Fruit fly (Drosophila melanogaster): ENCODE results near the gene step.

step gene

dm6 chr2L:21786991-21787390 is 29.7 kb upstream of the step start (continued):
- TF ChIP-seq CG1832 (GFP tag; optimal IDR thresholded peaks at IDR 0.05) = no peak
- no peak for TF ChIP-seq Trl (optimal IDR thresholded peaks at IDR 0.05)
- peak; percentile 59 for TF ChIP-seq Trl (GFP tag; optimal IDR thresholded peaks at IDR 0.05)
- no peak for TF ChIP-seq sc (optimal IDR thresholded peaks at IDR 0.05)
- TF ChIP-seq sc (GFP tag; optimal IDR thresholded peaks at IDR 0.05) = peak; percentile 5
- peak; percentile 64 for TF ChIP-seq Sox102F (GFP tag; optimal IDR thresholded peaks at IDR 0.05)
- peak; percentile 26 for TF ChIP-seq CG9609 (GFP tag; optimal IDR thresholded peaks at IDR 0.05)
- TF ChIP-seq sima (GFP tag; optimal IDR thresholded peaks at IDR 0.05) = no peak
- TF ChIP-seq CG9727 (GFP tag; optimal IDR thresholded peaks at IDR 0.05) = peak; percentile 61
- TF ChIP-seq Oli (tag; optimal IDR thresholded peaks at IDR 0.05) = peak; percentile 56
- TF ChIP-seq CG17829 (tag; optimal IDR thresholded peaks at IDR 0.05) = peak; percentile 34
- no peak for TF ChIP-seq CG8290 (GFP tag; optimal IDR thresholded peaks at IDR 0.05)
- peak in 1 of 2 experiments; percentile 54 for TF ChIP-seq CG8290 (tag; optimal IDR thresholded peaks at IDR 0.05)
- no peak for TF ChIP-seq aop (GFP tag; IDR thresholded peaks at IDR 0.05)
- TF ChIP-seq CG9932 (GFP tag; IDR thresholded peaks at IDR 0.05) = peak; percentile 64
- TF ChIP-seq CG9437 (GFP tag; optimal IDR thresholded peaks at IDR 0.05) = no peak
- no peak for TF ChIP-seq MBD-R2 (GFP tag; IDR thresholded peaks at IDR 0.05)
- peak; percentile 93 for TF ChIP-seq Med (GFP tag)
- peak; percentile 41 for TF ChIP-seq nau (GFP tag; optimal IDR thresholded peaks at IDR 0.05)
- TF ChIP-seq CG18262 (tag; optimal IDR thresholded peaks at IDR 0.05) = peak; percentile 62
- TF ChIP-seq Sry-δ (GFP tag; optimal IDR thresholded peaks at IDR 0.05) = no peak
- TF ChIP-seq CG12071 (GFP tag; optimal IDR thresholded peaks at IDR 0.05) = peak; percentile 20
- no peak for TF ChIP-seq gcm2 (GFP tag; optimal IDR thresholded peaks at IDR 0.05)
- TF ChIP-seq D19A (tag; optimal IDR thresholded peaks at IDR 0.05) = peak; percentile 57
- no peak for TF ChIP-seq CG13123 (GFP tag; optimal IDR thresholded peaks at IDR 0.05)
- TF ChIP-seq CG17359 (tag; optimal IDR thresholded peaks at IDR 0.05) = peak; percentile 67
- no peak for TF ChIP-seq Elba2 (GFP tag; optimal IDR thresholded peaks at IDR 0.05)
- no peak for TF ChIP-seq CG6791 (GFP tag; IDR thresholded peaks at IDR 0.05; ENCODE audit: partially characterized antibody)
- no peak for TF ChIP-seq her (GFP tag; optimal IDR thresholded peaks at IDR 0.05)
- peak; percentile 44; the same call in 1 of the 2 replicates for TF ChIP-seq E2f1 (GFP tag; IDR thresholded peaks at IDR 0.05)
- peak; percentile 65 for TF ChIP-seq CG14441 (GFP tag; IDR thresholded peaks at IDR 0.05)
- TF ChIP-seq br (optimal IDR thresholded peaks at IDR 0.05) = no peak
- TF ChIP-seq sisA (GFP tag; IDR thresholded peaks at IDR 0.05) = peak; percentile 77
- TF ChIP-seq bcd (GFP tag; optimal IDR thresholded peaks at IDR 0.05) = peak; percentile 54
- TF ChIP-seq CG2202 (tag; optimal IDR thresholded peaks at IDR 0.05) = peak; percentile 17
- peak; percentile 34; the same call in 1 of the 3 replicates for TF ChIP-seq CG14050 (GFP tag; IDR thresholded peaks at IDR 0.05)
- peak; percentile 21 for TF ChIP-seq Dek (tag; optimal IDR thresholded peaks at IDR 0.05)
- TF ChIP-seq Six4 (GFP tag; optimal IDR thresholded peaks at IDR 0.05) = peak; percentile 6
- TF ChIP-seq pho (GFP tag; optimal IDR thresholded peaks at IDR 0.05) = peak; percentile 45
- peak; percentile 17 for TF ChIP-seq Mad (GFP tag; optimal IDR thresholded peaks at IDR 0.05)
- TF ChIP-seq trem (tag; optimal IDR thresholded peaks at IDR 0.05) = no peak
- peak; percentile 19 for TF ChIP-seq CG4424 (GFP tag; optimal IDR thresholded peaks at IDR 0.05)
- no peak for TF ChIP-seq Gsc (GFP tag; IDR thresholded peaks at IDR 0.05)
- TF ChIP-seq odd (GFP tag; optimal IDR thresholded peaks at IDR 0.05) = no peak
- TF ChIP-seq Chrac-16 (GFP tag; optimal IDR thresholded peaks at IDR 0.05) = peak; percentile 32
- TF ChIP-seq wdn (GFP tag; IDR thresholded peaks at IDR 0.05) = no peak
- peak; percentile 54 for TF ChIP-seq unpg (GFP tag; optimal IDR thresholded peaks at IDR 0.05)
- TF ChIP-seq CG7556 (GFP tag; optimal IDR thresholded peaks at IDR 0.05) = peak; percentile 68
- TF ChIP-seq crc (GFP tag; optimal IDR thresholded peaks at IDR 0.05) = peak; percentile 3
- no peak for TF ChIP-seq CG14965 (GFP tag; optimal IDR thresholded peaks at IDR 0.05; ENCODE audit: borderline replicate concordance)
- TF ChIP-seq grn (GFP tag; optimal IDR thresholded peaks at IDR 0.05) = no peak
- peak; percentile 45; the same call in 1 of the 3 replicates for TF ChIP-seq ken (GFP tag; IDR thresholded peaks at IDR 0.05)
- no peak for TF ChIP-seq Atf6 (GFP tag; IDR thresholded peaks at IDR 0.05)
